Worm (Caenorhabditis elegans): ENCODE measurements around the gene nhr-121.
"Not testable (repeated sequence)": the region's sequence is repeated elsewhere in the genome, so short reads cannot be mapped to it uniquely, and the experiment has no call there.

The nhr-121 gene

DNA sequence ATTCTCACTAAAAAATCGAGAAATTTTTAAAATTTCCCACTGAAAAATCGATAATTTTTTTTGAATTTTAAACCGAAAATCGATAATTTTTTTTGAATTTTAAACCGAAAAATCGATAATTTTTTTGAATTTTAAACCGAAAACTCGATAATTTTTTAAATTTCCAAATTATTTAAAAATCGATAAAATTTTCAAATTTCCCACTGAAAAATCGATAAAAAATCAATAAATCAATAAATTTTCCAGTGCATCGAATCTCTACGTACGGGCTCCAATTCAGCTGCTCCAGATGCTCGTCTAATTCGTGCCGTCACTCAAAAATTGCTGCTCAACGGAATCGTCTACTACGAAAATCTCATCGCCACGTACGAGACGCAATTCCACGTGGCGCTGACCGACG, 24.0 kb upstream of the nhr-121 start:
- no peak for TF ChIP-seq scrt-1 (GFP tag; IDR thresholded peaks at IDR 0.05)
- no peak for TF ChIP-seq F13C5.2 (tag; optimal IDR thresholded peaks at IDR 0.05)
- TF ChIP-seq hmg-4 (GFP tag; optimal IDR thresholded peaks at IDR 0.05) = no peak
- TF ChIP-seq hmbx-1 (tag; optimal IDR thresholded peaks at IDR 0.05) = no peak
- TF ChIP-seq ceh-36 (tag; optimal IDR thresholded peaks at IDR 0.05) = no peak
- TF ChIP-seq tra-4 (tag; optimal IDR thresholded peaks at IDR 0.05) = no peak
- no peak for TF ChIP-seq B0310.2 (tag; optimal IDR thresholded peaks at IDR 0.05)
- no peak for TF ChIP-seq sea-1 (GFP tag; conservative IDR thresholded peaks at IDR 0.05)
- TF ChIP-seq ama-1 (optimal IDR thresholded peaks at IDR 0.05) = no peak
- TF ChIP-seq hnd-1 (tag; optimal IDR thresholded peaks at IDR 0.05) = no peak
- no peak for TF ChIP-seq aly-1 (tag; optimal IDR thresholded peaks at IDR 0.05)
- no peak for TF ChIP-seq flt-1 (GFP tag; IDR thresholded peaks at IDR 0.05)
- TF ChIP-seq ceh-13 (GFP tag; optimal IDR thresholded peaks at IDR 0.05) = no peak

DNA sequence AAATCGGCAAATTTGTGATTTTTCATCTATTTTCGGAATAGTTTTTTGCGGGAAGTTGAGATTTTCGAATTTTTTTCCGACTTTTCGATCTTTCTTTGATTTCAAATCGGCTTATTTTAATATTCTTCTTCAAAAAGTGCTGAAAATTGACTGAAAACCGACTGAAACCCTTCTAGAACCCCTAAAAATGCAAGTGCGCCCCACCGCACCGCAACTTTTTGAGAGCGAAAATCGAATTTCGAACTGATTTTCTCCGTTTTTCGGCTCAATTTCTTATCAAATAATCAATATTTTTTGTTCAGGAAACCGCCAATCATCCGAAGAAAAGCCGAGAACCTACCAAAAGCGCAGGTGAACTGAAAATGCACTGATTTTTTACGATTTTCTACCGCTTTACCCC, 22.7 kb upstream of the nhr-121 start:
- TF ChIP-seq pes-1 (GFP tag; IDR thresholded peaks at IDR 0.05) (no peak), scrt-1 (GFP tag; IDR thresholded peaks at IDR 0.05) (no peak), sea-1 (GFP tag; conservative IDR thresholded peaks at IDR 0.05) (no peak), ceh-13 (GFP tag; optimal IDR thresholded peaks at IDR 0.05) (no peak), tra-4 (tag; optimal IDR thresholded peaks at IDR 0.05) (no peak), F13C5.2 (tag; optimal IDR thresholded peaks at IDR 0.05) (no peak), ceh-36 (tag; optimal IDR thresholded peaks at IDR 0.05) (no peak), ama-1 (optimal IDR thresholded peaks at IDR 0.05) (no peak), B0310.2 (tag; optimal IDR thresholded peaks at IDR 0.05) (no peak), hmg-4 (GFP tag; optimal IDR thresholded peaks at IDR 0.05) (no peak), aly-1 (tag; optimal IDR thresholded peaks at IDR 0.05) (no peak), hmbx-1 (tag; optimal IDR thresholded peaks at IDR 0.05) (no peak), tbx-11 (GFP tag; IDR thresholded peaks at IDR 0.05) (no peak), flt-1 (GFP tag; IDR thresholded peaks at IDR 0.05) (no peak), tbx-37 (GFP tag; conservative IDR thresholded peaks at IDR 0.05) (no peak), ets-7 (tag; optimal IDR thresholded peaks at IDR 0.05) (no peak)

DNA sequence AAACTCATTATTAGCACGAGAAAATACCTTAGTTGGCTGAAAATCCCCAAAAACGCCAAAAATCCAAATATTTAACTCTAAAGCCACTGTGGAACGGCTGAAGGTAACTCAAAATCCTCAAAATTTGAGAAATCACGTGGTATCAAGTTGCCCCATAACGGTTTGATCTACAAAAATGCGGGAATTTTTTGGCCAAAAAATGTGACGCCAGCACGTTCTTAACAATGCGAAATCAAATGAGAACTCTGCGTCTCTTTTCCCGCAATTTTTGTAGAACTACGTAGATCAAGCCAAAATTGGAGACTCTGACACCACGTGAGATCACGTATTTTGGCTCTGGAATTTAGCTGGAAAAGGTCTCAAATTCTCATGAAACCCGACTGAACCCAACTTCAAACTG, 20.2 kb upstream of the nhr-121 start:
- no peak for TF ChIP-seq ceh-36 (tag; optimal IDR thresholded peaks at IDR 0.05)
- no peak for TF ChIP-seq ceh-13 (GFP tag; optimal IDR thresholded peaks at IDR 0.05)
- TF ChIP-seq aly-1 (tag; optimal IDR thresholded peaks at IDR 0.05) = no peak
- no peak for TF ChIP-seq sea-1 (GFP tag; conservative IDR thresholded peaks at IDR 0.05)
- TF ChIP-seq scrt-1 (GFP tag; IDR thresholded peaks at IDR 0.05) = no peak
- no peak for TF ChIP-seq F13C5.2 (tag; optimal IDR thresholded peaks at IDR 0.05)
- no peak for TF ChIP-seq tra-4 (tag; optimal IDR thresholded peaks at IDR 0.05)
- no peak for TF ChIP-seq pes-1 (GFP tag; IDR thresholded peaks at IDR 0.05)
- no peak for TF ChIP-seq hmbx-1 (tag; optimal IDR thresholded peaks at IDR 0.05)
- TF ChIP-seq hmg-4 (GFP tag; optimal IDR thresholded peaks at IDR 0.05) = no peak

DNA sequence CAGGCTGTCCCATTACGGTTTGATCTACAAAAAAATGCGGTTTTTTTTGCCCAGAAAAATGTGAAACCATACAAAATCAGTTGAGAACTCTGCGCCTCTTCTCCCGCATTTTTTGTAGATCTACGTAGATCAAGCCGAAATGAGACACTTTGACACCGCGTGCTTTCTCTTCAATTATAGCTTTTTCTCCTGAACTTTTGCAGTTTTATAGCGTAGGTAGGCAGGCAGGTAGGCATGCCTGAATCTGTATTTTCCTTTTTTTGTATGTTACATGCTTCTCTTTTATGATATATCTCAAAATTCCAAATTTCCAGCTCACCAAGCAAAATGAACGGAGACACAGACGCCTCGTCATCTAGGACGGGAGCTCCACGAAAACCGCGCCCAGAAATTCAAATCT, 18.9 kb upstream of the nhr-121 start, which contains the start of gene smg-6:
Gene smg-6, plus strand, starts transcription at position 301 of the 400 bp plus-strand sequence.
- TF ChIP-seq sea-1 (GFP tag; conservative IDR thresholded peaks at IDR 0.05) (no peak), hnd-1 (tag; optimal IDR thresholded peaks at IDR 0.05) (no peak), pes-1 (GFP tag; IDR thresholded peaks at IDR 0.05) (no peak), aly-1 (tag; optimal IDR thresholded peaks at IDR 0.05) (no peak), hmg-4 (GFP tag; optimal IDR thresholded peaks at IDR 0.05) (no peak), B0310.2 (tag; optimal IDR thresholded peaks at IDR 0.05) (no peak), flt-1 (GFP tag; IDR thresholded peaks at IDR 0.05) (no peak), ets-7 (tag; optimal IDR thresholded peaks at IDR 0.05) (no peak)

DNA sequence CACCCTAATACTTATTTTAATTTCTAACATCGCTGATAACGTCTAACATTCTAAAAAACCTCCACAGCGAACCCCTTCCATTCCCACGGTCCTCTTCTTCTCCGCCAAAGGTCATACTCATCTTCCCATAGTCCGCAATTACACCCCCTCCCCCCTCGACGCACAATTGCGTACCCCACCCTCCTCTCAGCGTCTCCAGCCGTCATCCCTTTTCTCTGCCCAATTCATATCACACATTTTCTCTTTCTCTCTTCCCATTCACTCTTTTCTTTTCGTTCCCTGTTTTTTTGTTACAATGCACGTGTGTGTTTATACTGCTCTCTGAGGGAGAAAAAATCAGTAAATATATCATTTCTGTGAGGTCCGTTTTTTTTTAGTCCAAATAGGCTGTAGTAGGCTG, 17.2 kb upstream of the nhr-121 start:
- TF ChIP-seq F13C5.2 (tag; optimal IDR thresholded peaks at IDR 0.05) (peak; percentile 69), hmbx-1 (tag; optimal IDR thresholded peaks at IDR 0.05) (no peak)

- TF ChIP-seq hnd-1 (tag; optimal IDR thresholded peaks at IDR 0.05) (no peak), hmg-4 (GFP tag; optimal IDR thresholded peaks at IDR 0.05) (no peak), hmbx-1 (tag; optimal IDR thresholded peaks at IDR 0.05) (no peak), sea-1 (GFP tag; conservative IDR thresholded peaks at IDR 0.05) (no peak), ets-7 (tag; optimal IDR thresholded peaks at IDR 0.05) (no peak), aly-1 (tag; optimal IDR thresholded peaks at IDR 0.05) (no peak), B0310.2 (tag; optimal IDR thresholded peaks at IDR 0.05) (no peak), F13C5.2 (tag; optimal IDR thresholded peaks at IDR 0.05) (no peak), tbx-11 (GFP tag; IDR thresholded peaks at IDR 0.05) (no peak), tra-4 (tag; optimal IDR thresholded peaks at IDR 0.05) (no peak), ceh-36 (tag; optimal IDR thresholded peaks at IDR 0.05) (no peak), tbx-37 (GFP tag; conservative IDR thresholded peaks at IDR 0.05) (no peak), scrt-1 (GFP tag; IDR thresholded peaks at IDR 0.05) (no peak)
Measured at ce11 chrIII:2468202-2468601, 13.6 kb upstream of the nhr-121 start, which contains the start of the genes E02H9.9 and E02H9.1. Gene E02H9.9 (minus strand): TSS chrIII:2468302. Gene E02H9.1 (plus strand): TSS chrIII:2468486.

DNA sequence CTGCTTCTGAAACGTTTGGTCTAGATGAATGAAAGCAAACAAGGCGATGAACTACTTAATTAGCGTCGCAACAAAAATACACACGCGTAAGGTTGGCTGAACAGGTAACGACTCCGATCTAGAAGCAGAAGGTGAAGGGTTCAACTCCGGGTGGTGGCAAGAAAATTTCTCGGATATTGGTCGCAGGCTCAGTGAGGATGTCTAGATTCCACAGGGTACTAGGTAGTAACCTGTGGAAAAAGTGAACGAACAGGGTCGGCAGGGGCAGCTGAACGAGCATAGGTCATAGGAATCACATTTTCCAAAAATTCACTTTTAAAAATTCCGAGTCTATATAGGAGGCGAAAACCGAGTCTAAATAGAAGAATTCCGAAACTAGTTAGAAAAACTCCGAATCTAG, 5.8 kb upstream of the nhr-121 start:
- TF ChIP-seq pes-1 (GFP tag; IDR thresholded peaks at IDR 0.05) = 0 out of 2 replicates have a peak, but pooled peaks have one; percentile 16

- not testable (repeated sequence) for TF ChIP-seq pes-1 (GFP tag; IDR thresholded peaks at IDR 0.05); sea-1 (GFP tag; conservative IDR thresholded peaks at IDR 0.05); ama-1 (optimal IDR thresholded peaks at IDR 0.05)
Measured at ce11 chrIII:2458742-2459141, 4.1 kb upstream of the nhr-121 start, which contains the start of gene E02H9.3. Gene E02H9.3 (plus strand): TSS chrIII:2459042.

DNA sequence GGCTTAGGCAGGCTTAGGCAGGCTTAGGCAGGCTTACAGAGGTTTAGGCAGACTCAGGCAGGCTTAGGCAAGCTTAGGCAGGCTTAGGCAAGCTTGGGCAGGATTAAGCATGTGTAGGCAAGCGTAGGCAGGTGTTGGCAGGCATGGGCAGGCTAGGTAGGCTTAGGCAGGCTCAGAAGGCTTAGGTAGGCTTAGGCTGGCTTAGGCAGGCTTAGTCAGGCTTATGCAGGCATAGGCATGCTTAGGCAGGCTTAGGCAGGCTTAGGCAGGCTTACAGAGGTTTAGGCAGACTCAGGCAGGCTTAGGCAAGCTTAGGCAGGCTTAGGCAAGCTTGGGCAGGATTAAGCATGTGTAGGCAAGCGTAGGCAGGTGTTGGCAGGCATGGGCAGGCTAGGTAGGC, 849 bp upstream of the nhr-121 start:
- peak; percentile 69 for TF ChIP-seq ceh-36 (tag; optimal IDR thresholded peaks at IDR 0.05)
